Worm (Caenorhabditis elegans): ENCODE results near the gene fbxb-61.

fbxb-61 gene

ce11 chrV:19285921-19286320 lies 18.0 kb upstream of the fbxb-61 start:
- no peak for TF ChIP-seq mdl-1 (tag; optimal IDR thresholded peaks at IDR 0.05)

ce11 chrV:19288073-19288805 lies 15.7 kb upstream of the fbxb-61 start, which contains the start of the genes F55C9.3 and fbxb-57:
TSS of gene F55C9.3 (minus strand) at chrV:19288173.
TSS of gene fbxb-57 (plus strand) at chrV:19288755.
- TF ChIP-seq snu-23 (GFP tag; optimal IDR thresholded peaks at IDR 0.05), result no peak

- TF ChIP-seq tbx-2 (tag; optimal IDR thresholded peaks at IDR 0.05) (no peak), nhr-76 (tag; optimal IDR thresholded peaks at IDR 0.05) (no peak), mdl-1 (tag; optimal IDR thresholded peaks at IDR 0.05) (no peak), nhr-84 (tag; optimal IDR thresholded peaks at IDR 0.05) (no peak), alr-1 (tag; optimal IDR thresholded peaks at IDR 0.05; ENCODE audit: borderline replicate concordance) (no peak), sptf-1 (tag; optimal IDR thresholded peaks at IDR 0.05) (no peak), dsc-1 (tag; optimal IDR thresholded peaks at IDR 0.05) (no peak), pag-3 (tag; optimal IDR thresholded peaks at IDR 0.05; ENCODE audit: borderline replicate concordance, insufficient read depth) (no peak), hlh-4 (tag; optimal IDR thresholded peaks at IDR 0.05) (no peak), ztf-11 (tag; optimal IDR thresholded peaks at IDR 0.05) (no peak), C04F5.9 (tag; optimal IDR thresholded peaks at IDR 0.05) (no peak), fkh-8 (tag; optimal IDR thresholded peaks at IDR 0.05) (no peak), F16B12.6 (tag; optimal IDR thresholded peaks at IDR 0.05) (no peak), lir-3 (tag; optimal IDR thresholded peaks at IDR 0.05; ENCODE audit: poor library complexity) (no peak), ceh-88 (GFP tag; IDR thresholded peaks at IDR 0.05) (no peak), aha-1 (tag; optimal IDR thresholded peaks at IDR 0.05) (no peak)
These were observed 10.9 kb upstream of the fbxb-61 start, which contains the start of gene F55C9.5 for ce11 chrV:19293025-19293424. TSS of gene F55C9.5 (minus strand) at chrV:19293125.

ce11 chrV:19296723-19297122 lies 7.2 kb upstream of the fbxb-61 start, which contains the start of gene F55C9.6:
TSS of gene F55C9.6 (minus strand) at chrV:19296823.
- TF ChIP-seq elt-2 (tag; optimal IDR thresholded peaks at IDR 0.05), result no peak
- no peak for TF ChIP-seq rnt-1 (tag; optimal IDR thresholded peaks at IDR 0.05)
- no peak for TF ChIP-seq sptf-1 (tag; optimal IDR thresholded peaks at IDR 0.05)
- TF ChIP-seq efl-3 (GFP tag; optimal IDR thresholded peaks at IDR 0.05), result no peak
- TF ChIP-seq nhr-12 (tag; optimal IDR thresholded peaks at IDR 0.05), result no peak
- no peak for TF ChIP-seq zag-1 (tag; optimal IDR thresholded peaks at IDR 0.05)
- no peak for TF ChIP-seq mab-9 (GFP tag; IDR thresholded peaks at IDR 0.05)
- TF ChIP-seq xbp-1 (tag; optimal IDR thresholded peaks at IDR 0.05), result no peak
- TF ChIP-seq ces-1 (GFP tag; optimal IDR thresholded peaks at IDR 0.05), result no peak

- no peak for TF ChIP-seq nhr-11 (tag; optimal IDR thresholded peaks at IDR 0.05)
- TF ChIP-seq alr-1 (tag; optimal IDR thresholded peaks at IDR 0.05; ENCODE audit: borderline replicate concordance), result no peak
- TF ChIP-seq fkh-8 (tag; optimal IDR thresholded peaks at IDR 0.05), result no peak
These were observed 6.4 kb upstream of the fbxb-61 start, which contains the start of gene fbxb-60 for ce11 chrV:19297510-19297909. TSS of gene fbxb-60 (plus strand) at chrV:19297810.

ce11 chrV:19299262-19299661 lies 4.7 kb upstream of the fbxb-61 start, which contains the start of gene F55C9.14:
TSS of gene F55C9.14 (plus strand) at chrV:19299562.
- no peak for TF ChIP-seq nhr-76 (tag; optimal IDR thresholded peaks at IDR 0.05)
- no peak for TF ChIP-seq mef-2 (tag; optimal IDR thresholded peaks at IDR 0.05)
- no peak for TF ChIP-seq nhr-19 (GFP tag; conservative IDR thresholded peaks at IDR 0.05)
- no peak for TF ChIP-seq sptf-1 (tag; optimal IDR thresholded peaks at IDR 0.05)
- no peak for TF ChIP-seq snu-23 (GFP tag; optimal IDR thresholded peaks at IDR 0.05)
- no peak for TF ChIP-seq mab-9 (GFP tag; IDR thresholded peaks at IDR 0.05)
- TF ChIP-seq tbx-2 (tag; optimal IDR thresholded peaks at IDR 0.05), result no peak
- TF ChIP-seq pqm-1 (tag; optimal IDR thresholded peaks at IDR 0.05), result no peak
- no peak for TF ChIP-seq nhr-77 (tag; optimal IDR thresholded peaks at IDR 0.05)
- no peak for TF ChIP-seq zip-4 (GFP tag; optimal IDR thresholded peaks at IDR 0.05)
- TF ChIP-seq ceh-88 (GFP tag; IDR thresholded peaks at IDR 0.05), result no peak
- TF ChIP-seq ceh-8 (GFP tag; optimal IDR thresholded peaks at IDR 0.05), result no peak
- no peak for TF ChIP-seq hlh-4 (tag; optimal IDR thresholded peaks at IDR 0.05)
- no peak for TF ChIP-seq nhr-47 (tag; optimal IDR thresholded peaks at IDR 0.05)

Measured in whole organism, L1 larva.